Worm (Caenorhabditis elegans) whole organism, L2 larva: Measurements from ENCODE around the gene chtl-1.

Source experiments
- C34F6.9 ChIP-seq: fragments of 150-350 bp; optimal IDR thresholded peaks from 2 replicates; lab custom pipeline; 2014; ENCODE audit warnings: missing biosample characterization, missing genetic modification characterization
- F13H6.1 ChIP-seq: sonication (generic microtip); optimal IDR thresholded peaks from 2 replicates; lab custom pipeline; 2016; ENCODE audit warnings: missing genetic modification characterization, missing compliant biosample characterization
- Y55F3AM.14 ChIP-seq: fragments of 200-800 bp; sonication (Bioruptor generic); optimal IDR thresholded peaks from 2 replicates; lab custom pipeline; 2018; ENCODE audit warnings: mild to moderate bottlenecking, missing genetic modification characterization, missing compliant biosample characterization
- ZK546.5 ChIP-seq: sonication (generic microtip); optimal IDR thresholded peaks from 2 replicates; lab custom pipeline; 2017; ENCODE audit warnings: missing biosample characterization, missing genetic modification characterization
- alr-1 ChIP-seq: fragments of 150-350 bp; optimal IDR thresholded peaks from 2 replicates; lab custom pipeline; 2014; ENCODE audit warnings: missing biosample characterization, missing genetic modification characterization
- aly-2 ChIP-seq: fragments of 150-350 bp; optimal IDR thresholded peaks from 2 replicates; lab custom pipeline; 2014; ENCODE audit warnings: missing biosample characterization, missing genetic modification characterization
- ceh-16 ChIP-seq: fragments of 150-350 bp; optimal IDR thresholded peaks from 2 replicates; lab custom pipeline; 2014; ENCODE audit warnings: missing biosample characterization, missing genetic modification characterization
- ceh-82 ChIP-seq: fragments of 150-350 bp; optimal IDR thresholded peaks from 2 replicates; lab custom pipeline; 2014; ENCODE audit warnings: missing biosample characterization, missing genetic modification characterization
- crh-2 ChIP-seq: sonication (generic microtip); optimal IDR thresholded peaks from 2 replicates; lab custom pipeline; 2017; ENCODE audit warnings: missing biosample characterization, missing genetic modification characterization
- dmd-4 ChIP-seq: sonication (generic microtip); optimal IDR thresholded peaks from 2 replicates; lab custom pipeline; 2017; ENCODE audit warnings: missing biosample characterization, missing genetic modification characterization
- elt-1 ChIP-seq: fragments of 150-350 bp; optimal IDR thresholded peaks from 2 replicates; lab custom pipeline; 2014; ENCODE audit warnings: missing biosample characterization, missing genetic modification characterization
- elt-3 ChIP-seq: sonication (generic microtip); optimal IDR thresholded peaks from 2 replicates; lab custom pipeline; 2017; ENCODE audit warnings: missing biosample characterization, missing genetic modification characterization
- fos-1 ChIP-seq: fragments of 150-350 bp; optimal IDR thresholded peaks from 2 replicates; lab custom pipeline; 2014; ENCODE audit warnings: missing biosample characterization, missing genetic modification characterization
- gmeb-1 ChIP-seq: fragments of 150-350 bp; optimal IDR thresholded peaks from 2 replicates; lab custom pipeline; 2014; ENCODE audit warnings: missing biosample characterization, missing genetic modification characterization
- lin-11 ChIP-seq: fragments of 150-350 bp; sonication (generic microtip); optimal IDR thresholded peaks from 2 replicates; lab custom pipeline; 2014; ENCODE audit warnings: missing biosample characterization, missing genetic modification characterization, inconsistent platforms, mixed read lengths
- lin-39 ChIP-seq: fragments of 150-350 bp; optimal IDR thresholded peaks from 2 replicates; lab custom pipeline; 2014; ENCODE audit warnings: missing biosample characterization, missing genetic modification reagents, missing genetic modification characterization
- lsy-2 ChIP-seq, 2 experiments: fragments of 150-350 bp in 1 of 2; sonication (generic microtip) in 1 of 2; optimal IDR thresholded peaks; 2 replicates each; lab custom pipeline; 2014 to 2017; ENCODE audit warnings: missing biosample characterization in 2 of 2, missing genetic modification characterization in 2 of 2
- mab-5 ChIP-seq: fragments of 150-350 bp; optimal IDR thresholded peaks from 2 replicates; lab custom pipeline; 2014; ENCODE audit warnings: missing biosample characterization, missing genetic modification characterization
- mbf-1 ChIP-seq: sonication (generic microtip); optimal IDR thresholded peaks from 2 replicates; lab custom pipeline; 2017; ENCODE audit warnings: missing biosample characterization, missing genetic modification characterization
- mdl-1 ChIP-seq, 2 experiments: fragments of 150-350 bp in 1 of 2; sonication (generic microtip) in 1 of 2; optimal IDR thresholded peaks; 2 replicates each; lab custom pipeline; 2017; ENCODE audit warnings: missing biosample characterization in 2 of 2, missing genetic modification characterization in 2 of 2
- nhr-10 ChIP-seq: sonication (generic microtip); optimal IDR thresholded peaks from 2 replicates; lab custom pipeline; 2017; ENCODE audit warnings: missing biosample characterization, missing genetic modification characterization
- nhr-11 ChIP-seq: fragments of 150-350 bp; optimal IDR thresholded peaks from 2 replicates; lab custom pipeline; 2014; ENCODE audit warnings: missing biosample characterization, missing genetic modification characterization
- nhr-12 ChIP-seq: fragments of 150-350 bp; optimal IDR thresholded peaks from 2 replicates; lab custom pipeline; 2014; ENCODE audit warnings: missing biosample characterization, missing genetic modification characterization
- nhr-129 ChIP-seq: fragments of 150-350 bp; optimal IDR thresholded peaks from 2 replicates; lab custom pipeline; 2014; ENCODE audit warnings: missing biosample characterization, missing genetic modification characterization
- nhr-21 ChIP-seq: fragments of 150-350 bp; optimal IDR thresholded peaks from 2 replicates; lab custom pipeline; 2014; ENCODE audit warnings: missing biosample characterization, missing genetic modification characterization
- nhr-237 ChIP-seq: fragments of 150-350 bp; optimal IDR thresholded peaks from 2 replicates; lab custom pipeline; 2014; ENCODE audit warnings: missing biosample characterization, missing genetic modification characterization
- nhr-25 ChIP-seq: fragments of 150-350 bp; sonication (generic microtip); optimal IDR thresholded peaks from 3 replicates; lab custom pipeline; 2014; ENCODE audit warnings: missing biosample characterization, missing genetic modification characterization
- nhr-77 ChIP-seq: fragments of 150-350 bp; optimal IDR thresholded peaks from 2 replicates; lab custom pipeline; 2014; ENCODE audit warnings: missing biosample characterization, missing genetic modification characterization
- sem-4 ChIP-seq: fragments of 150-350 bp; optimal IDR thresholded peaks from 2 replicates; lab custom pipeline; 2014; ENCODE audit warnings: missing biosample characterization, missing genetic modification reagents, missing genetic modification characterization
- skn-1 ChIP-seq: sonication (generic microtip); optimal IDR thresholded peaks from 2 replicates; lab custom pipeline; 2017; ENCODE audit warnings: missing biosample characterization, missing genetic modification characterization
- sma-9 ChIP-seq, 2 experiments: fragments of 150-350 bp in 1 of 2; sonication (generic microtip) in 1 of 2; optimal IDR thresholded peaks; 2 replicates each; lab custom pipeline; 2014 to 2016; ENCODE audit warnings: missing genetic modification characterization in 2 of 2, mild to moderate bottlenecking in 1 of 2, missing biosample characterization in 1 of 2, missing compliant biosample characterization in 1 of 2, missing genetic modification reagents in 1 of 2, moderate library complexity in 1 of 2
- snpc-4 ChIP-seq: fragments of 150-350 bp; optimal IDR thresholded peaks from 2 replicates; lab custom pipeline; 2014; ENCODE audit warnings: missing biosample characterization, missing genetic modification characterization
- unc-39 ChIP-seq: fragments of 150-350 bp; optimal IDR thresholded peaks from 2 replicates; lab custom pipeline; 2014; ENCODE audit warnings: missing biosample characterization, missing genetic modification characterization
- unc-55 ChIP-seq: fragments of 150-350 bp; sonication (generic microtip); optimal IDR thresholded peaks from 3 replicates; lab custom pipeline; 2014; ENCODE audit warnings: missing biosample characterization, missing genetic modification reagents, missing genetic modification characterization
- unc-62 ChIP-seq: fragments of 150-350 bp; optimal IDR thresholded peaks from 2 replicates; lab custom pipeline; 2014; ENCODE audit warnings: missing biosample characterization, missing genetic modification reagents, missing genetic modification characterization
- zag-1 ChIP-seq: fragments of 150-350 bp; optimal IDR thresholded peaks from 2 replicates; lab custom pipeline; 2014; ENCODE audit warnings: missing biosample characterization, missing genetic modification characterization
- ztf-11 ChIP-seq: sonication (generic microtip); optimal IDR thresholded peaks from 2 replicates; lab custom pipeline; 2017; ENCODE audit warnings: missing biosample characterization, missing genetic modification characterization
- ztf-4 ChIP-seq: fragments of 150-350 bp; optimal IDR thresholded peaks from 2 replicates; lab custom pipeline; 2014; ENCODE audit warnings: missing biosample characterization, missing genetic modification characterization

chtl-1 gene

DNA sequence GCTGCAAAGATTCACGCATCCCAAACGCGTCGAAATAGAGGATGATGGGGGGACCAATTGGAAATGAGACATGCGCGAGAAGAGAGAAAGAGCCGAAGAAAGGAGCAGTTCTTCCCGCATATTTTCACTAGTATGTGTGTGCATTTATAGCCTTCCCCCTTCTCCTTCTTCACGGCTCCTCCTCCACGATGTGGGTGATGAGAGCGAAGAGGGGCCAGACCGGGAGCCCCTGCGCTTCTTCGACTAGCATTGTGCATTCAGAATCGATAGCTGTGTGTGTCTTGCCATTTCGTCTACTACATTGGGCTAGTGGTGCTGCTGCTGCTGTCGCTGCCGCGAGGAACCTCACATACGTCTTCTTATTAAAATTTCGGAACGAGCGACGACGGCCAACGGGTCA lies 4.1 kb upstream of the chtl-1 start, which contains the start of gene jkk-1:
Gene jkk-1 (plus strand): TSS at position 249 of the 400 bp plus-strand sequence.
- peak; percentile 26 for TF ChIP-seq Y55F3AM.14 (GFP tag; lab: Kevin White, UChicago)
- peak; percentile 45 for TF ChIP-seq F13H6.1
- peak in 1 of 2 experiments; percentile 33 for TF ChIP-seq lsy-2 (tag; optimal IDR thresholded peaks at IDR 0.05; lab: Kevin White, UChicago)
- no peak for TF ChIP-seq nhr-77 (tag; lab: Kevin White, UChicago)
- no peak for TF ChIP-seq ZK546.5
- no peak for TF ChIP-seq mbf-1
- TF ChIP-seq nhr-25 (tag; lab: Kevin White, UChicago) = no peak
- peak; percentile 53 for TF ChIP-seq crh-2 (tag; lab: Kevin White, UChicago)
- TF ChIP-seq nhr-237 (tag; lab: Kevin White, UChicago) = no peak
- peak; percentile 9 for TF ChIP-seq nhr-129
- TF ChIP-seq elt-1 (tag; lab: Kevin White, UChicago) = no peak
- TF ChIP-seq unc-62 (GFP tag; lab: Kevin White, UChicago) = no peak
- TF ChIP-seq mdl-1 (tag; optimal IDR thresholded peaks at IDR 0.05; lab: Kevin White, UChicago) = peak in 1 of 2 experiments; percentile 12
- no peak for TF ChIP-seq alr-1
- TF ChIP-seq gmeb-1 = no peak
- no peak for TF ChIP-seq elt-3 (tag; lab: Kevin White, UChicago)
- TF ChIP-seq snpc-4 (tag; lab: Kevin White, UChicago) = no peak
- no peak for TF ChIP-seq nhr-12 (tag; lab: Kevin White, UChicago)
- TF ChIP-seq ceh-16 (tag; lab: Kevin White, UChicago) = no peak
- TF ChIP-seq C34F6.9 (tag; lab: Kevin White, UChicago) = peak; percentile 40
- peak; percentile 49 for TF ChIP-seq zag-1 (tag; lab: Kevin White, UChicago)
- no peak for TF ChIP-seq nhr-21 (tag; lab: Kevin White, UChicago)
- TF ChIP-seq lin-39 (tag; lab: Kevin White, UChicago) = no peak
- TF ChIP-seq nhr-11 (tag; lab: Kevin White, UChicago) = no peak
- no peak for TF ChIP-seq sem-4 (tag; lab: Kevin White, UChicago)
- peak; percentile 32 for TF ChIP-seq mab-5 (tag; lab: Kevin White, UChicago)
- TF ChIP-seq fos-1 = no peak
- no peak for TF ChIP-seq skn-1 (tag; lab: Kevin White, UChicago)
- TF ChIP-seq dmd-4 (tag; lab: Kevin White, UChicago) = no peak
- TF ChIP-seq ztf-4 (tag; lab: Kevin White, UChicago) = no peak
- TF ChIP-seq nhr-10 (tag; lab: Kevin White, UChicago) = no peak
- TF ChIP-seq unc-55 (GFP tag; lab: Kevin White, UChicago) = peak; percentile 64
- peak; percentile 25 for TF ChIP-seq lin-11 (tag; lab: Kevin White, UChicago)
- no peak for TF ChIP-seq aly-2
- TF ChIP-seq unc-39 (tag; lab: Kevin White, UChicago) = no peak
- no peak for TF ChIP-seq ceh-82 (tag; lab: Kevin White, UChicago)
- TF ChIP-seq sma-9 (GFP tag; optimal IDR thresholded peaks at IDR 0.05; lab: Kevin White, UChicago) = peak; percentile 31
- TF ChIP-seq sma-9 (tag; optimal IDR thresholded peaks at IDR 0.05; lab: Kevin White, UChicago) = no peak

- TF ChIP-seq ztf-11 (tag; lab: Kevin White, UChicago) (no peak), nhr-21 (tag; lab: Kevin White, UChicago) (no peak), unc-39 (tag; lab: Kevin White, UChicago) (no peak), lsy-2 (tag; optimal IDR thresholded peaks at IDR 0.05; lab: Kevin White, UChicago) (no peak), nhr-11 (tag; lab: Kevin White, UChicago) (no peak), sma-9 (GFP tag; optimal IDR thresholded peaks at IDR 0.05; lab: Kevin White, UChicago) (no peak), sma-9 (tag; optimal IDR thresholded peaks at IDR 0.05; lab: Kevin White, UChicago) (no peak), ZK546.5 (no peak), elt-3 (tag; lab: Kevin White, UChicago) (no peak), skn-1 (tag; lab: Kevin White, UChicago) (no peak)
These were observed 2.5 kb upstream of the chtl-1 start for ce11 chrX:5366613-5367012.

ce11 chrX:5365437-5365836 lies 1.3 kb upstream of the chtl-1 start, which contains the start of gene F35C8.5:
Gene F35C8.5 (plus strand): TSS chrX:5365813.
- TF ChIP-seq fos-1 (peak; percentile 38), elt-1 (tag; lab: Kevin White, UChicago) (no peak)
- TF ChIP-seq, all 48 proteins: peak for 1

DNA sequence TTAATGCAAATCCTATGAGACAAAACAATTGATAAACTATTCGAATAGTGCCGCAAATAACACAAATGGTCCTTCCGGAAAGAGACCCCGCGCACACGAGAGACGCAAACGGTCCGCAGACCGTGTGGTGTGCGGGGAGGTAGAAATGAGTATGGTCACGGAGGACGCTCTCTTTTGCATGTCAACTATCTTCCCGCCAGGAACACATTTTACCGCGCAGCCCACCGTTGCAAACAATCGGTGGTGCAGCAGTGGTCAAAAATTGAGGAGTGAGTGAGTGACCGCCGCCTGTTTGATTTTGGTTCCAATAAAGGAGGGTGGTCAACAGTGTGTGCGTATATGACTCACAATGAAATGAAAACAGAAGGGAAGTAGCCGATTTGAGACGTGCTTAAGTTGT lies 3.4 kb downstream of the chtl-1 start:
- TF ChIP-seq lsy-2 (tag; optimal IDR thresholded peaks at IDR 0.05; lab: Kevin White, UChicago) = no peak
